Worm (Caenorhabditis elegans) whole organism, L1 larva: Measurements from ENCODE around the gene srh-83.
A peak's percentile ranks its signal among the peaks of the same experiment; 100 is the strongest.

Experiments
- C34B4.2 ChIP-seq: sonication (generic microtip); optimal IDR thresholded peaks from 2 replicates; lab custom pipeline; 2017; ENCODE audit warnings: mild to moderate bottlenecking, missing genetic modification characterization, missing compliant biosample characterization
- F16B12.6 ChIP-seq: fragments of 150-350 bp; optimal IDR thresholded peaks from 2 replicates; lab custom pipeline; 2014; ENCODE audit warnings: missing biosample characterization, missing genetic modification characterization
- aly-2 ChIP-seq: fragments of 150-350 bp; optimal IDR thresholded peaks from 2 replicates; lab custom pipeline; 2014; ENCODE audit warnings: missing biosample characterization, missing genetic modification characterization
- ama-1 ChIP-seq: fragments of 150-350 bp; optimal IDR thresholded peaks from 2 replicates; lab custom pipeline; 2014
- ceh-8 ChIP-seq: fragments of 200-800 bp; sonication (Bioruptor generic); optimal IDR thresholded peaks from 2 replicates; lab custom pipeline; 2018; ENCODE audit warnings: mild to moderate bottlenecking, missing genetic modification characterization, moderate library complexity, missing compliant biosample characterization
- ceh-90 ChIP-seq: sonication (generic microtip); optimal IDR thresholded peaks from 2 replicates; lab custom pipeline; 2016; ENCODE audit warnings: missing genetic modification characterization, missing compliant biosample characterization
- efl-1 ChIP-seq, 4 experiments: fragments of 150-350 bp; optimal IDR thresholded peaks in 3 of 4; peaks in 1 of 4; 1 replicate in 1 of 4; 2 replicates in 3 of 4; lab custom pipeline; 2014; ENCODE audit warnings: missing biosample characterization in 2 of 4, missing genetic modification characterization in 2 of 4, missing genetic modification reagents in 2 of 4
- egl-13 ChIP-seq: sonication (generic microtip); optimal IDR thresholded peaks from 2 replicates; lab custom pipeline; 2016; ENCODE audit warnings: missing genotype, missing genetic modification reagents, missing genetic modification characterization, missing compliant biosample characterization
- elt-2 ChIP-seq: sonication (generic microtip); optimal IDR thresholded peaks from 2 replicates; lab custom pipeline; 2016; ENCODE audit warnings: missing genetic modification characterization, mild to moderate bottlenecking, inconsistent platforms, missing compliant biosample characterization, missing genetic modification reagents
- ets-5 ChIP-seq: fragments of 200-800 bp; sonication (Bioruptor generic); IDR thresholded peaks from 2 replicates; pipeline ENCODE4 v1.3.6; 2022; ENCODE audit warnings: missing genetic modification characterization, missing compliant biosample characterization
- fkh-4 ChIP-seq: sonication (generic microtip); optimal IDR thresholded peaks from 2 replicates; lab custom pipeline; 2016; ENCODE audit warnings: missing compliant biosample characterization, missing genetic modification characterization, borderline replicate concordance
- fkh-8 ChIP-seq: sonication (generic microtip); optimal IDR thresholded peaks from 2 replicates; lab custom pipeline; 2016; ENCODE audit warnings: mild to moderate bottlenecking, missing genetic modification characterization, missing compliant biosample characterization
- grh-1 ChIP-seq: fragments of 200-800 bp; sonication (Bioruptor generic); IDR thresholded peaks from 2 replicates; pipeline ENCODE4 v1.3.6; 2022; ENCODE audit warnings: missing genetic modification reagents, missing genetic modification characterization, missing compliant biosample characterization
- irx-1 ChIP-seq: sonication (generic microtip); optimal IDR thresholded peaks from 2 replicates; lab custom pipeline; 2016; ENCODE audit warnings: missing genetic modification characterization, missing compliant biosample characterization
- lin-14 ChIP-seq: fragments of 200-800 bp; sonication (Bioruptor generic); optimal IDR thresholded peaks from 2 replicates; lab custom pipeline; 2018; ENCODE audit warnings: mild to moderate bottlenecking, missing genetic modification characterization, moderate library complexity, missing compliant biosample characterization
- lin-35 ChIP-seq, 2 experiments: fragments of 150-350 bp; optimal IDR thresholded peaks; 2 replicates each; lab custom pipeline; 2014; ENCODE audit warnings: missing biosample characterization in 2 of 2, missing genetic modification characterization in 2 of 2, missing genetic modification reagents in 2 of 2
- lir-3 ChIP-seq: sonication (generic microtip); optimal IDR thresholded peaks from 2 replicates; lab custom pipeline; 2016; ENCODE audit warnings: mild to moderate bottlenecking, missing genetic modification characterization, moderate library complexity, missing compliant biosample characterization; ENCODE audit not compliant: poor library complexity
- mep-1 ChIP-seq: fragments of 150-350 bp; optimal IDR thresholded peaks from 2 replicates; lab custom pipeline; 2014; ENCODE audit warnings: missing biosample characterization, missing genetic modification characterization
- nhr-11 ChIP-seq: fragments of 150-350 bp; optimal IDR thresholded peaks from 2 replicates; lab custom pipeline; 2014; ENCODE audit warnings: missing biosample characterization, missing genetic modification characterization
- nhr-20 ChIP-seq: sonication (generic microtip); optimal IDR thresholded peaks from 2 replicates; lab custom pipeline; 2016; ENCODE audit warnings: mild to moderate bottlenecking, missing genetic modification characterization, missing compliant biosample characterization
- nhr-47 ChIP-seq: sonication (generic microtip); optimal IDR thresholded peaks from 2 replicates; lab custom pipeline; 2016; ENCODE audit warnings: mild to moderate bottlenecking, missing genetic modification characterization, moderate library complexity, missing compliant biosample characterization
- nhr-71 ChIP-seq: sonication (generic microtip); optimal IDR thresholded peaks from 2 replicates; lab custom pipeline; 2016; ENCODE audit warnings: mild to moderate bottlenecking, missing genetic modification characterization, moderate library complexity, missing compliant biosample characterization
- nhr-85 ChIP-seq: sonication (generic microtip); peaks from one replicate; lab custom pipeline; 2016; ENCODE audit warnings: missing genetic modification characterization, inconsistent platforms, missing compliant biosample characterization
- nhr-90 ChIP-seq: sonication (generic microtip); optimal IDR thresholded peaks from 2 replicates; lab custom pipeline; 2016; ENCODE audit warnings: mild to moderate bottlenecking, missing genetic modification characterization, missing compliant biosample characterization; ENCODE audit not compliant: poor library complexity
- pax-3 ChIP-seq: fragments of 200-800 bp; sonication (Bioruptor generic); optimal IDR thresholded peaks from 2 replicates; lab custom pipeline; 2018; ENCODE audit warnings: mild to moderate bottlenecking, missing genetic modification characterization, moderate library complexity, missing compliant biosample characterization
- snu-23 ChIP-seq: sonication (generic microtip); optimal IDR thresholded peaks from 2 replicates; lab custom pipeline; 2016; ENCODE audit warnings: missing genetic modification characterization, missing compliant biosample characterization
- sox-4 ChIP-seq: sonication (generic microtip); optimal IDR thresholded peaks from 2 replicates; lab custom pipeline; 2016; ENCODE audit warnings: missing genetic modification characterization, missing compliant biosample characterization
- tbx-2 ChIP-seq: sonication (generic microtip); optimal IDR thresholded peaks from 2 replicates; lab custom pipeline; 2016; ENCODE audit warnings: missing genetic modification characterization, missing compliant biosample characterization
- unc-130 ChIP-seq: fragments of 150-350 bp; optimal IDR thresholded peaks from 2 replicates; lab custom pipeline; 2017; ENCODE audit warnings: missing biosample characterization, missing genetic modification characterization, inconsistent platforms
- unc-86 ChIP-seq: sonication (generic microtip); optimal IDR thresholded peaks from 2 replicates; lab custom pipeline; 2016; ENCODE audit warnings: missing genetic modification characterization, missing compliant biosample characterization
- unc-98 ChIP-seq: fragments of 200-800 bp; sonication (Bioruptor generic); IDR thresholded peaks from 2 replicates; pipeline ENCODE4 v1.3.6; 2022; ENCODE audit warnings: missing genetic modification characterization, missing compliant biosample characterization
- zag-1 ChIP-seq: fragments of 150-350 bp; optimal IDR thresholded peaks from 2 replicates; lab custom pipeline; 2014; ENCODE audit warnings: missing biosample characterization, missing genetic modification characterization
- ztf-11 ChIP-seq, 2 experiments: sonication (generic microtip); optimal IDR thresholded peaks; 2 replicates each; lab custom pipeline; 2016 to 2017; ENCODE audit warnings: missing genetic modification characterization in 2 of 2, missing biosample characterization in 1 of 2, missing compliant biosample characterization in 1 of 2

The srh-83 gene

ce11 chrV:7196498-7196966 is 32.2 kb downstream of the srh-83 start, which contains the start of gene F09G2.2 (continued):
- peak; percentile 74 for TF ChIP-seq egl-13 (tag; lab: Kevin White, UChicago)
- no peak for TF ChIP-seq ets-5
- TF ChIP-seq unc-130 (tag; lab: Kevin White, UChicago), result peak; percentile 94
- no peak for TF ChIP-seq ceh-90 (tag; lab: Kevin White, UChicago)
- peak in 1 of 2 experiments; percentile 75 for TF ChIP-seq ztf-11 (tag; optimal IDR thresholded peaks at IDR 0.05; lab: Kevin White, UChicago)
- peak; percentile 62 for TF ChIP-seq F16B12.6

- TF ChIP-seq fkh-8 (tag; lab: Kevin White, UChicago) (no peak), mep-1 (tag; lab: Kevin White, UChicago) (no peak), unc-98 (GFP tag; lab: Robert Waterston, UW) (no peak), irx-1 (tag; lab: Kevin White, UChicago) (no peak), ceh-8 (GFP tag; lab: Kevin White, UChicago) (no peak)
These were observed 32.7 kb downstream of the srh-83 start for ce11 chrV:7197036-7197435.

ce11 chrV:7198403-7198802 is 34.1 kb downstream of the srh-83 start:
- peak; percentile 45 for TF ChIP-seq nhr-85 (tag; lab: Kevin White, UChicago)
- TF ChIP-seq efl-1 (optimal IDR thresholded peaks at IDR 0.05; lab: Kevin White, UChicago), result no peak
- TF ChIP-seq efl-1 (GFP tag; optimal IDR thresholded peaks at IDR 0.05 in 1 of 2; lab: Kevin White, UChicago), result peak in 1 of 2 experiments; percentile 91
- peak; percentile 9 for TF ChIP-seq snu-23 (GFP tag; lab: Kevin White, UChicago)
- peak; percentile 66 for TF ChIP-seq elt-2
- TF ChIP-seq nhr-47, result peak; percentile 4
- TF ChIP-seq sox-4 (tag; lab: Kevin White, UChicago), result no peak
- TF ChIP-seq pax-3 (tag; lab: Kevin White, UChicago), result peak; percentile 2
- peak; percentile 81 for TF ChIP-seq ama-1
- peak in 1 of 2 experiments; percentile 31 for TF ChIP-seq lin-35 (GFP tag; optimal IDR thresholded peaks at IDR 0.05; lab: Kevin White, UChicago)
- TF ChIP-seq egl-13 (tag; lab: Kevin White, UChicago), result no peak
- TF ChIP-seq lin-14, result no peak
- no peak for TF ChIP-seq tbx-2 (tag; lab: Kevin White, UChicago)
- peak; percentile 59 for TF ChIP-seq aly-2 (tag; lab: Kevin White, UChicago)
- TF ChIP-seq nhr-71 (tag; lab: Kevin White, UChicago), result peak; percentile 1
- TF ChIP-seq nhr-90 (tag; lab: Kevin White, UChicago), result peak; percentile 13
- TF ChIP-seq grh-1, result no peak
- no peak for TF ChIP-seq irx-1 (tag; lab: Kevin White, UChicago)

- TF ChIP-seq nhr-20 (tag; lab: Kevin White, UChicago) (no peak), mep-1 (tag; lab: Kevin White, UChicago) (no peak), C34B4.2 (tag; lab: Kevin White, UChicago) (no peak), sox-4 (tag; lab: Kevin White, UChicago) (no peak), unc-86 (tag; lab: Kevin White, UChicago) (no peak), fkh-4 (tag; lab: Kevin White, UChicago) (no peak)
- TF ChIP-seq, all 84 proteins: peak for 0
These were observed 34.8 kb downstream of the srh-83 start for ce11 chrV:7199077-7199476.

ce11 chrV:7199932-7200331 is 35.6 kb downstream of the srh-83 start, which contains the start of gene F09G2.1:
F09G2.1 (plus strand) TSS chrV:7200232.
- TF ChIP-seq grh-1 (no peak), zag-1 (tag; lab: Kevin White, UChicago) (no peak), nhr-11 (tag; lab: Kevin White, UChicago) (no peak), lir-3 (no peak), ceh-90 (tag; lab: Kevin White, UChicago) (no peak)
